Worm (Caenorhabditis elegans) whole organism, late embryonic: ENCODE data around the gene srsy-1.

Experiments
- C38D4.7 ChIP-seq: fragments of 200-800 bp; sonication (Bioruptor generic); optimal IDR thresholded peaks from 2 replicates; lab custom pipeline; 2018; ENCODE audit warnings: mild to moderate bottlenecking, missing genetic modification characterization, moderate library complexity, missing compliant biosample characterization
- F13H6.1 ChIP-seq: sonication (generic microtip); optimal IDR thresholded peaks from 2 replicates; lab custom pipeline; 2016; ENCODE audit warnings: missing genetic modification characterization, missing compliant biosample characterization
- ahr-1 ChIP-seq: sonication (generic microtip); optimal IDR thresholded peaks from 2 replicates; lab custom pipeline; 2016; ENCODE audit warnings: missing genetic modification characterization, missing compliant biosample characterization
- ceh-18 ChIP-seq: sonication (generic microtip); optimal IDR thresholded peaks from 2 replicates; lab custom pipeline; 2016; ENCODE audit warnings: missing genetic modification characterization, missing compliant biosample characterization
- ceh-19 ChIP-seq: fragments of 200-800 bp; sonication (Bioruptor generic); optimal IDR thresholded peaks from 2 replicates; lab custom pipeline; 2018; ENCODE audit warnings: mild to moderate bottlenecking, missing genetic modification characterization, missing compliant biosample characterization
- ceh-24 ChIP-seq: sonication (generic microtip); optimal IDR thresholded peaks from 2 replicates; lab custom pipeline; 2016; ENCODE audit warnings: mild to moderate bottlenecking, missing genetic modification characterization, missing compliant biosample characterization
- ceh-30 ChIP-seq: fragments of 150-350 bp; optimal IDR thresholded peaks from 2 replicates; lab custom pipeline; 2014; ENCODE audit warnings: missing biosample characterization, missing genetic modification characterization
- ceh-31 ChIP-seq: sonication (generic microtip); optimal IDR thresholded peaks from 2 replicates; lab custom pipeline; 2016; ENCODE audit warnings: missing genetic modification characterization, missing compliant biosample characterization
- ceh-34 ChIP-seq: sonication (generic microtip); optimal IDR thresholded peaks from 2 replicates; lab custom pipeline; 2016; ENCODE audit warnings: mild to moderate bottlenecking, missing genetic modification characterization, missing compliant biosample characterization
- ceh-9 ChIP-seq: sonication (generic microtip); optimal IDR thresholded peaks from 2 replicates; lab custom pipeline; 2016; ENCODE audit warnings: mild to moderate bottlenecking, missing genetic modification characterization, inconsistent platforms, missing compliant biosample characterization
- che-1 ChIP-seq: sonication (generic microtip); optimal IDR thresholded peaks from 2 replicates; lab custom pipeline; 2016; ENCODE audit warnings: mild to moderate bottlenecking, missing genetic modification characterization, missing compliant biosample characterization
- dve-1 ChIP-seq: sonication (generic microtip); optimal IDR thresholded peaks from 2 replicates; lab custom pipeline; 2017; ENCODE audit warnings: antibody characterized with exemption, mild to moderate bottlenecking, missing genetic modification characterization, missing compliant biosample characterization
- elt-2 ChIP-seq: sonication (generic microtip); optimal IDR thresholded peaks from 2 replicates; lab custom pipeline; 2016; ENCODE audit warnings: missing genetic modification reagents, missing genetic modification characterization, missing compliant biosample characterization
- ets-4 ChIP-seq: sonication (generic microtip); optimal IDR thresholded peaks from 2 replicates; lab custom pipeline; 2016; ENCODE audit warnings: missing genetic modification characterization, missing compliant biosample characterization
- fax-1 ChIP-seq: sonication (generic microtip); optimal IDR thresholded peaks from 2 replicates; lab custom pipeline; 2016; ENCODE audit warnings: missing genotype, missing genetic modification characterization, missing compliant biosample characterization
- fkh-6 ChIP-seq: sonication (generic microtip); optimal IDR thresholded peaks from 2 replicates; lab custom pipeline; 2016; ENCODE audit warnings: missing genetic modification characterization, missing compliant biosample characterization
- gmeb-2 ChIP-seq: sonication (generic microtip); optimal IDR thresholded peaks from 2 replicates; lab custom pipeline; 2016; ENCODE audit warnings: missing genetic modification characterization, inconsistent platforms, missing compliant biosample characterization
- hlh-15 ChIP-seq: sonication (generic microtip); optimal IDR thresholded peaks from 2 replicates; lab custom pipeline; 2016; ENCODE audit warnings: missing genetic modification characterization, missing compliant biosample characterization
- hlh-30 ChIP-seq: sonication (generic microtip); optimal IDR thresholded peaks from 2 replicates; lab custom pipeline; 2017; ENCODE audit warnings: antibody characterized with exemption, missing genetic modification characterization, missing compliant biosample characterization; ENCODE audit not compliant: insufficient read depth
- hlh-6 ChIP-seq: sonication (generic microtip); optimal IDR thresholded peaks from 2 replicates; lab custom pipeline; 2016; ENCODE audit warnings: missing genotype, missing genetic modification characterization, missing compliant biosample characterization
- hlh-8 ChIP-seq: sonication (generic microtip); optimal IDR thresholded peaks from 2 replicates; lab custom pipeline; 2016; ENCODE audit warnings: missing genotype, missing genetic modification characterization, missing compliant biosample characterization
- lin-11 ChIP-seq: fragments of 200-800 bp; sonication (Bioruptor generic); optimal IDR thresholded peaks from 2 replicates; lab custom pipeline; 2018; ENCODE audit warnings: mild to moderate bottlenecking, missing genetic modification characterization, missing compliant biosample characterization
- madf-2 ChIP-seq: sonication (generic microtip); optimal IDR thresholded peaks from 2 replicates; lab custom pipeline; 2017; ENCODE audit warnings: missing genetic modification characterization, missing compliant biosample characterization
- nfya-1 ChIP-seq: sonication (generic microtip); optimal IDR thresholded peaks from 2 replicates; lab custom pipeline; 2017; ENCODE audit warnings: missing genetic modification characterization, mild to moderate bottlenecking, missing compliant biosample characterization, antibody characterized with exemption, moderate library complexity
- nhr-232 ChIP-seq: sonication (generic microtip); optimal IDR thresholded peaks from 2 replicates; lab custom pipeline; 2016; ENCODE audit warnings: missing genetic modification characterization, missing compliant biosample characterization
- pag-3 ChIP-seq: sonication (generic microtip); optimal IDR thresholded peaks from 2 replicates; lab custom pipeline; 2016; ENCODE audit warnings: missing compliant biosample characterization, missing genetic modification characterization, borderline replicate concordance
- pat-9 ChIP-seq: fragments of 200-800 bp; sonication (Bioruptor generic); optimal IDR thresholded peaks from 2 replicates; lab custom pipeline; 2018; ENCODE audit warnings: mild to moderate bottlenecking, missing genetic modification characterization, moderate library complexity, missing compliant biosample characterization
- pax-1 ChIP-seq: fragments of 150-350 bp; optimal IDR thresholded peaks from 2 replicates; lab custom pipeline; 2014; ENCODE audit warnings: missing biosample characterization, missing genetic modification characterization
- pha-4 ChIP-seq: fragments of 150-350 bp; optimal IDR thresholded peaks from 2 replicates; lab custom pipeline; 2018; ENCODE audit warnings: missing biosample characterization, missing genetic modification reagents, missing genetic modification characterization
- sdc-2 ChIP-seq: sonication (generic microtip); optimal IDR thresholded peaks from 2 replicates; lab custom pipeline; 2016; ENCODE audit warnings: missing genotype, missing genetic modification characterization, missing compliant biosample characterization
- sox-2 ChIP-seq: fragments of 200-800 bp; sonication (Bioruptor generic); IDR thresholded peaks from 2 replicates; pipeline ENCODE4 v1.3.6; 2022; ENCODE audit warnings: missing genetic modification reagents, missing genetic modification characterization, missing compliant biosample characterization
- sox-4 ChIP-seq: sonication (generic microtip); optimal IDR thresholded peaks from 2 replicates; lab custom pipeline; 2017; ENCODE audit warnings: mild to moderate bottlenecking, missing genetic modification characterization, inconsistent platforms, missing compliant biosample characterization
- tbx-2 ChIP-seq: sonication (generic microtip); optimal IDR thresholded peaks from 2 replicates; lab custom pipeline; 2016; ENCODE audit warnings: missing genetic modification characterization, missing compliant biosample characterization
- tbx-7 ChIP-seq: sonication (generic microtip); optimal IDR thresholded peaks from 2 replicates; lab custom pipeline; 2016; ENCODE audit warnings: missing genotype, missing genetic modification characterization, missing compliant biosample characterization
- ttx-3 ChIP-seq: sonication (generic microtip); optimal IDR thresholded peaks from 2 replicates; lab custom pipeline; 2016; ENCODE audit warnings: missing genetic modification reagents, missing genetic modification characterization, missing compliant biosample characterization
- unc-42 ChIP-seq: sonication (generic microtip); optimal IDR thresholded peaks from 2 replicates; lab custom pipeline; 2016; ENCODE audit warnings: missing genotype, missing genetic modification characterization, missing compliant biosample characterization
- unc-86 ChIP-seq: sonication (generic microtip); optimal IDR thresholded peaks from 2 replicates; lab custom pipeline; 2016; ENCODE audit warnings: missing genetic modification characterization, missing compliant biosample characterization
- zip-5 ChIP-seq: sonication (generic microtip); optimal IDR thresholded peaks from 2 replicates; lab custom pipeline; 2016; ENCODE audit warnings: missing genetic modification characterization, missing compliant biosample characterization
- ztf-16 ChIP-seq: sonication (generic microtip); optimal IDR thresholded peaks from 2 replicates; lab custom pipeline; 2017; ENCODE audit warnings: missing genetic modification characterization, missing compliant biosample characterization

Gene srsy-1

ce11 chrII:5115733-5116132, at the start of gene srsy-1:
Gene srsy-1 (plus strand): TSS chrII:5116033.
- TF ChIP-seq pag-3 (tag; lab: Kevin White, UChicago): no peak
- no peak for TF ChIP-seq elt-2 (tag; lab: Kevin White, UChicago)
- TF ChIP-seq sox-4: no peak
- no peak for TF ChIP-seq hlh-6
- no peak for TF ChIP-seq hlh-8 (tag; lab: Kevin White, UChicago)
- TF ChIP-seq tbx-7 (tag; lab: Kevin White, UChicago): no peak
- TF ChIP-seq pax-1 (tag; lab: Kevin White, UChicago): no peak
- TF ChIP-seq unc-86 (tag; lab: Kevin White, UChicago): no peak
- TF ChIP-seq fkh-6 (tag; lab: Kevin White, UChicago): no peak
- TF ChIP-seq nfya-1: no peak
- TF ChIP-seq ahr-1 (tag; lab: Kevin White, UChicago): no peak
- TF ChIP-seq C38D4.7 (GFP tag; lab: Kevin White, UChicago): no peak
- TF ChIP-seq fax-1 (tag; lab: Kevin White, UChicago): no peak
- TF ChIP-seq, all 69 proteins: peak for 0

DNA sequence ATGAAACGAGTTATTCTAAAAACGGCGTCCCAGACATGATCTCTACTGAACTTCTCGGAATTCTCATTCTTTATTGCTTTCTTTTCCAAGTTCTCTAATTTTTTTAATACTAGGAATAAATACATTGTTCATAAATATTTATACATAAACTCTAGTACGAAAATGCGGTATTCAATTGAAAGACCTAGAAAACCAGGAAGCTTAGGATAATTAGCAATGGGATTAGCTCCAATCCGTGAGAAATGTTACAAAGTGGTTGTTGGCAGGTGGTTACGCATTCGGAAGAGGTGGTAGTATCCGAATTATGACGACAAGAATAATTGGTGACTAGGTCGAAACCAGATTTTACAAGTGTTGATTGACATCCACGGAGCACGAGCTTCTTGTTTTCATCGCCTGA, 48.9 kb upstream of the srsy-1 start:
- TF ChIP-seq hlh-8 (tag; lab: Kevin White, UChicago) (no peak), madf-2 (no peak), ztf-16 (tag; lab: Kevin White, UChicago) (no peak), pha-4 (tag; lab: Kevin White, UChicago) (no peak), ceh-19 (GFP tag; lab: Kevin White, UChicago) (no peak), ceh-18 (no peak), F13H6.1 (tag; lab: Kevin White, UChicago) (no peak), che-1 (tag; lab: Kevin White, UChicago) (no peak), lin-11 (tag; lab: Kevin White, UChicago) (no peak), ceh-9 (tag; lab: Kevin White, UChicago) (no peak), sdc-2 (tag; lab: Kevin White, UChicago) (no peak), ttx-3 (tag; lab: Kevin White, UChicago) (no peak), elt-2 (tag; lab: Kevin White, UChicago) (no peak), gmeb-2 (tag; lab: Kevin White, UChicago) (no peak), ceh-24 (no peak), ahr-1 (tag; lab: Kevin White, UChicago) (no peak), unc-86 (tag; lab: Kevin White, UChicago) (no peak)

DNA sequence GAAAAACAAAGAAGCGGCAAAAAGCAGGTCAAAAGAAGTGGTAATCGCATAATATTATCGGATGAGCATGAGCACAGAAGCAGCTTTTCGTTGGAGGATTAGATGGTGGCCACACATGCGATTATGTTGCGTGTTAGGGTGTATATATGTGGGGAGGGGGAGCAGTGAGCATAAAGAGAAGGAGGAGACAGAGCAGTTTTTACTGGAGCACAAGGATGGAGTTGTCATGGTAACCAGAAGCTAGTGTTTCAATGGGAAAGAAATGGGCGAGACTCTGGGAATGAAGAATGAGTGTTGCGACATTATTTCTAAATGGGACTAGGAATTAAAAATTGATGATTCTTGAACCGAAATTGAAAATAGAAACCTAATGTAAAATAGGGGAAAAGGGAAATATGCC, 47.9 kb upstream of the srsy-1 start, which contains the start of gene C27A2.8:
TSS of gene C27A2.8 (minus strand) at position 117 of the 400 bp plus-strand sequence.
- TF ChIP-seq zip-5 (no peak), ceh-19 (GFP tag; lab: Kevin White, UChicago) (no peak), hlh-30 (tag; lab: Kevin White, UChicago) (no peak), pat-9 (tag; lab: Kevin White, UChicago) (no peak), hlh-6 (no peak), ahr-1 (tag; lab: Kevin White, UChicago) (no peak), ttx-3 (tag; lab: Kevin White, UChicago) (no peak), ceh-34 (tag; lab: Kevin White, UChicago) (no peak), ets-4 (no peak), sdc-2 (tag; lab: Kevin White, UChicago) (no peak), dve-1 (tag; lab: Kevin White, UChicago) (no peak), tbx-2 (tag; lab: Kevin White, UChicago) (no peak), ceh-31 (no peak), unc-42 (tag; lab: Kevin White, UChicago) (no peak), nhr-232 (tag; lab: Kevin White, UChicago) (no peak), pax-1 (tag; lab: Kevin White, UChicago) (no peak), hlh-15 (tag; lab: Kevin White, UChicago) (no peak), sox-2 (GFP tag; lab: Robert Waterston, UW) (no peak), ceh-30 (tag; lab: Kevin White, UChicago) (no peak)
